Fruit fly (Drosophila melanogaster) whole organism, embryonic: ENCODE results near the gene Pnn.

Experiments used
- Asciz ChIP-seq: fragments of 200-800 bp; sonication (Bioruptor generic); optimal IDR thresholded peaks from 2 replicates; lab custom pipeline; 2017; ENCODE audit warnings: missing biosample characterization, mild to moderate bottlenecking, missing genetic modification characterization, missing genetic modification reagents
- Bgb ChIP-seq: fragments of 200-800 bp; sonication (Bioruptor generic); IDR thresholded peaks from 2 replicates; pipeline ENCODE4 v1.3.6; 2022; ENCODE audit warnings: missing biosample characterization, missing genetic modification characterization; ENCODE audit not compliant: partially characterized antibody
- Bteb2 ChIP-seq: fragments of 200-800 bp; sonication (Bioruptor generic); optimal IDR thresholded peaks from 2 replicates; lab custom pipeline; 2016; ENCODE audit warnings: missing biosample characterization, missing genetic modification characterization
- CG10543 ChIP-seq: fragments of 200-800 bp; sonication (Bioruptor generic); optimal IDR thresholded peaks from 3 replicates; lab custom pipeline; 2017; ENCODE audit warnings: missing biosample characterization, mild to moderate bottlenecking, missing genetic modification characterization, moderate library complexity
- CG10654 ChIP-seq: fragments of 200-800 bp; sonication (Bioruptor generic); optimal IDR thresholded peaks from 2 replicates; lab custom pipeline; 2016; ENCODE audit warnings: missing biosample characterization, missing genetic modification characterization
- CG12219 ChIP-seq: fragments of 200-800 bp; sonication (Bioruptor generic); optimal IDR thresholded peaks from 3 replicates; lab custom pipeline; 2018; ENCODE audit warnings: missing biosample characterization, mild to moderate bottlenecking, missing genetic modification characterization
- CG12391 ChIP-seq: fragments of 200-800 bp; sonication (Bioruptor generic); optimal IDR thresholded peaks from 3 replicates; lab custom pipeline; 2018; ENCODE audit warnings: missing biosample characterization, mild to moderate bottlenecking, missing genetic modification characterization, moderate library complexity
- CG12769 ChIP-seq: fragments of 200-800 bp; sonication (Bioruptor generic); optimal IDR thresholded peaks from 2 replicates; lab custom pipeline; 2019; ENCODE audit warnings: missing biosample characterization, mild to moderate bottlenecking, missing genetic modification characterization, moderate library complexity
- CG1603 ChIP-seq: fragments of 200-800 bp; sonication (Bioruptor generic); optimal IDR thresholded peaks from 2 replicates; lab custom pipeline; 2019; ENCODE audit warnings: missing biosample characterization, mild to moderate bottlenecking, missing genetic modification characterization, moderate library complexity
- CG18476 ChIP-seq: fragments of 200-800 bp; sonication (Bioruptor generic); optimal IDR thresholded peaks from 2 replicates; lab custom pipeline; 2016; ENCODE audit warnings: missing biosample characterization, mild to moderate bottlenecking, missing genetic modification characterization
- CG18599 ChIP-seq: fragments of 200-800 bp; sonication (Bioruptor generic); optimal IDR thresholded peaks from 3 replicates; lab custom pipeline; 2017; ENCODE audit warnings: missing biosample characterization, missing genetic modification characterization, mild to moderate bottlenecking, moderate library complexity, missing genetic modification reagents
- CG30020 ChIP-seq: fragments of 200-800 bp; optimal IDR thresholded peaks from 2 replicates; lab custom pipeline; 2019; ENCODE audit warnings: missing biosample characterization, mild to moderate bottlenecking, missing genetic modification characterization, moderate library complexity
- CG3065 ChIP-seq: fragments of 200-800 bp; sonication (Bioruptor generic); optimal IDR thresholded peaks from 2 replicates; lab custom pipeline; 2016; ENCODE audit warnings: missing biosample characterization, missing genetic modification characterization
- CG3163 ChIP-seq: fragments of 200-800 bp; sonication (Bioruptor generic); optimal IDR thresholded peaks from 3 replicates; lab custom pipeline; 2016; ENCODE audit warnings: missing biosample characterization, missing genetic modification characterization
- CG5180 ChIP-seq: fragments of 200-800 bp; sonication (Bioruptor generic); optimal IDR thresholded peaks from 3 replicates; lab custom pipeline; 2017; ENCODE audit warnings: missing biosample characterization, missing genetic modification characterization, mild to moderate bottlenecking, moderate library complexity, missing genetic modification reagents
- CG6175 ChIP-seq: fragments of 200-800 bp; sonication (Bioruptor generic); IDR thresholded peaks from 3 replicates; pipeline ENCODE4 v1.3.6; 2022; ENCODE audit warnings: missing biosample characterization, missing genetic modification characterization
- CG6765 ChIP-seq: fragments of 200-800 bp; sonication (Bioruptor generic); optimal IDR thresholded peaks from 3 replicates; lab custom pipeline; 2017; ENCODE audit warnings: missing biosample characterization, mild to moderate bottlenecking, missing genetic modification characterization
- CG7745 ChIP-seq: fragments of 200-800 bp; sonication (Bioruptor generic); optimal IDR thresholded peaks from 2 replicates; lab custom pipeline; 2018; ENCODE audit warnings: missing biosample characterization, mild to moderate bottlenecking, missing genetic modification characterization, moderate library complexity
- CG8388 ChIP-seq: fragments of 200-800 bp; sonication (Bioruptor generic); optimal IDR thresholded peaks from 2 replicates; lab custom pipeline; 2019; ENCODE audit warnings: missing biosample characterization, mild to moderate bottlenecking, missing genetic modification characterization, moderate library complexity
- CG9215 ChIP-seq: fragments of 200-800 bp; sonication (Bioruptor generic); IDR thresholded peaks from 2 replicates; pipeline ENCODE4 v1.3.6; 2022; ENCODE audit warnings: missing biosample characterization, missing genetic modification characterization
- CG9932 ChIP-seq: fragments of 200-800 bp; sonication (Bioruptor generic); IDR thresholded peaks from 2 replicates; pipeline ENCODE4 v1.3.6; 2022; ENCODE audit warnings: missing biosample characterization, missing genetic modification characterization
- Dip3 ChIP-seq: fragments of 200-800 bp; sonication (Bioruptor generic); optimal IDR thresholded peaks from 3 replicates; lab custom pipeline; 2016; ENCODE audit warnings: missing biosample characterization, missing genetic modification characterization
- Doc2 ChIP-seq: fragments of 200-800 bp; sonication (Bioruptor generic); IDR thresholded peaks from 2 replicates; pipeline ENCODE4 v1.3.6; 2022; ENCODE audit warnings: missing biosample characterization, missing genetic modification characterization
- E2f1 ChIP-seq: fragments of 200-800 bp; sonication (Bioruptor generic); IDR thresholded peaks from 2 replicates; pipeline ENCODE4 v1.3.6; 2022; ENCODE audit warnings: missing biosample characterization, missing genetic modification characterization
- Ets65A ChIP-seq: fragments of 200-800 bp; sonication (Bioruptor generic); peaks from one replicate; lab custom pipeline; 2016; ENCODE audit warnings: missing biosample characterization, missing genetic modification characterization
- HLH3B ChIP-seq: fragments of 200-800 bp; sonication (Bioruptor generic); IDR thresholded peaks from 2 replicates; pipeline ENCODE4 v1.3.6; 2022; ENCODE audit warnings: missing biosample characterization, missing genetic modification characterization
- Lhr ChIP-seq: fragments of 200-800 bp; sonication (Bioruptor generic); optimal IDR thresholded peaks from 3 replicates; lab custom pipeline; 2017; ENCODE audit warnings: mild to moderate bottlenecking, missing biosample characterization, missing genetic modification reagents, missing genetic modification characterization
- Lpt ChIP-seq: fragments of >200 bp; optimal IDR thresholded peaks from 2 replicates; lab custom pipeline; 2018; ENCODE audit warnings: missing biosample characterization, missing genetic modification characterization
- Max ChIP-seq: fragments of 200-800 bp; sonication (Bioruptor generic); optimal IDR thresholded peaks from 2 replicates; lab custom pipeline; 2016; ENCODE audit warnings: missing biosample characterization, mild to moderate bottlenecking, missing genetic modification characterization
- Pdp1 ChIP-seq, 2 experiments: fragments of 200-800 bp; sonication (Bioruptor generic); optimal IDR thresholded peaks; 3 replicates each; lab custom pipeline; 2016; ENCODE audit warnings: missing biosample characterization in 2 of 2, missing genetic modification characterization in 2 of 2, mild to moderate bottlenecking in 1 of 2, moderate library complexity in 1 of 2
- Scr ChIP-seq: fragments of 200-800 bp; sonication (Bioruptor generic); IDR thresholded peaks from 2 replicates; pipeline ENCODE4 v1.3.6; 2022; ENCODE audit warnings: missing biosample characterization, missing genetic modification characterization; ENCODE audit not compliant: partially characterized antibody
- Xrp1 ChIP-seq: fragments of 200-800 bp; sonication (Bioruptor generic); IDR thresholded peaks from 2 replicates; pipeline ENCODE4 v1.3.6; 2022; ENCODE audit warnings: missing biosample characterization, missing genetic modification characterization
- bab2 ChIP-seq: fragments of 200-800 bp; sonication (Bioruptor generic); optimal IDR thresholded peaks from 2 replicates; lab custom pipeline; 2016; ENCODE audit warnings: missing biosample characterization, missing genetic modification characterization
- bowl ChIP-seq: fragments of 200-800 bp; sonication (Bioruptor generic); IDR thresholded peaks from 2 replicates; pipeline ENCODE4 v1.3.6; 2022; ENCODE audit warnings: missing biosample characterization, missing genetic modification characterization
- chn ChIP-seq: fragments of 200-800 bp; sonication (Bioruptor generic); optimal IDR thresholded peaks from 2 replicates; lab custom pipeline; 2016; ENCODE audit warnings: missing biosample characterization, missing genetic modification characterization
- ci ChIP-seq: fragments of 200-800 bp; sonication (Bioruptor generic); IDR thresholded peaks from 3 replicates; pipeline ENCODE4 v1.3.6; 2022; ENCODE audit warnings: missing biosample characterization, missing genetic modification characterization
- ems ChIP-seq: fragments of 200-800 bp; sonication (Bioruptor generic); optimal IDR thresholded peaks from 3 replicates; lab custom pipeline; 2016; ENCODE audit warnings: missing biosample characterization, missing genetic modification characterization
- en ChIP-seq: fragments of 200-800 bp; sonication (Bioruptor generic); optimal IDR thresholded peaks from 2 replicates; lab custom pipeline; 2016; ENCODE audit warnings: missing biosample characterization, missing genetic modification characterization
- jumu ChIP-seq: fragments of 200-800 bp; sonication (Bioruptor generic); optimal IDR thresholded peaks from 3 replicates; lab custom pipeline; 2016; ENCODE audit warnings: missing biosample characterization, missing genetic modification characterization
- mirr ChIP-seq: fragments of 200-800 bp; sonication (Bioruptor generic); optimal IDR thresholded peaks from 3 replicates; lab custom pipeline; 2018; ENCODE audit warnings: missing biosample characterization, mild to moderate bottlenecking, missing genetic modification characterization
- mld ChIP-seq: fragments of 200-800 bp; sonication (Bioruptor generic); IDR thresholded peaks from 3 replicates; pipeline ENCODE4 v1.3.6; 2022; ENCODE audit warnings: missing biosample characterization, missing genetic modification characterization; ENCODE audit not compliant: partially characterized antibody
- odd ChIP-seq: fragments of 200-800 bp; sonication (Bioruptor generic); optimal IDR thresholded peaks from 2 replicates; lab custom pipeline; 2017; ENCODE audit warnings: missing biosample characterization, mild to moderate bottlenecking, missing genetic modification characterization
- org-1 ChIP-seq: fragments of 200-800 bp; sonication (Bioruptor generic); optimal IDR thresholded peaks from 2 replicates; lab custom pipeline; 2017; ENCODE audit warnings: missing biosample characterization, missing genetic modification characterization
- pan ChIP-seq, 4 experiments: fragments of >200 bp in 3 of 4; fragments of 200-800 bp in 1 of 4; sonication (Bioruptor generic) in 1 of 4; optimal IDR thresholded peaks in 3 of 4; IDR thresholded peaks in 1 of 4; 2 replicates each; pipeline versions ENCODE4 v1.3.6 to Lab custom; 2017 to 2022; ENCODE audit warnings: missing biosample characterization in 2 of 4, missing genetic modification characterization in 2 of 4, mixed read lengths in 1 of 4
- schlank ChIP-seq: fragments of 200-800 bp; sonication (Bioruptor generic); optimal IDR thresholded peaks from 2 replicates; lab custom pipeline; 2018; ENCODE audit warnings: missing biosample characterization, mild to moderate bottlenecking, missing genetic modification characterization
- sd ChIP-seq: fragments of 200-800 bp; sonication (Bioruptor generic); optimal IDR thresholded peaks from 3 replicates; lab custom pipeline; 2018; ENCODE audit warnings: missing biosample characterization, mild to moderate bottlenecking, missing genetic modification characterization, moderate library complexity
- sob ChIP-seq: fragments of 200-800 bp; sonication (Bioruptor generic); IDR thresholded peaks from 2 replicates; pipeline ENCODE4 v1.3.6; 2022; ENCODE audit warnings: missing biosample characterization, missing genetic modification characterization
- vnd ChIP-seq: fragments of 200-800 bp; sonication (Bioruptor generic); IDR thresholded peaks from 3 replicates; pipeline ENCODE4 v1.3.6; 2022; ENCODE audit warnings: missing biosample characterization, missing genetic modification characterization; ENCODE audit not compliant: partially characterized antibody

Gene Pnn

dm6 chr3R:9777941-9778360, 37.3 kb downstream of the Pnn start, which contains the start of gene RpS29 (continued):
- peak; percentile 29 for TF ChIP-seq CG3065 (GFP tag; lab: Kevin White, UChicago)
- peak; percentile 84 for TF ChIP-seq CG6175 (GFP tag; lab: Robert Waterston, UW)
- peak; percentile 84 for TF ChIP-seq ems (GFP tag; lab: Kevin White, UChicago)
- TF ChIP-seq mld = peak; percentile 81
- TF ChIP-seq Bgb (GFP tag; lab: Robert Waterston, UW) = peak; percentile 98

dm6 chr3R:9779764-9780163, 39.1 kb downstream of the Pnn start, which contains the start of gene CG12947:
Gene CG12947, plus strand, starts transcription at chr3R:9780064.
- TF ChIP-seq CG10543 (GFP tag; lab: Kevin White, UChicago) = no peak
- TF ChIP-seq Bteb2 (GFP tag; lab: Kevin White, UChicago) = no peak
- no peak for TF ChIP-seq Asciz (GFP tag; lab: Kevin White, UChicago)
- TF ChIP-seq CG30020 (tag; lab: Kevin White, UChicago) = no peak
- TF ChIP-seq chn (GFP tag; lab: Kevin White, UChicago) = no peak
- TF ChIP-seq sob (GFP tag; lab: Robert Waterston, UW) = no peak
- TF ChIP-seq Lhr (GFP tag; lab: Kevin White, UChicago) = no peak
- no peak for TF ChIP-seq CG8388 (GFP tag; lab: Kevin White, UChicago)
- no peak for TF ChIP-seq CG18599 (GFP tag; lab: Kevin White, UChicago)
- no peak for TF ChIP-seq CG9215 (GFP tag; lab: Robert Waterston, UW)
- no peak for TF ChIP-seq Lpt (GFP tag; lab: Kevin White, UChicago)
- TF ChIP-seq CG7745 (tag; lab: Kevin White, UChicago) = no peak
- TF ChIP-seq bab2 (GFP tag; lab: Kevin White, UChicago) = no peak
- no peak for TF ChIP-seq CG5180
- TF ChIP-seq Ets65A (GFP tag; lab: Kevin White, UChicago) = no peak
- TF ChIP-seq E2f1 = no peak
- TF ChIP-seq Xrp1 (GFP tag; lab: Robert Waterston, UW) = no peak
- no peak for TF ChIP-seq CG12769 (tag; lab: Kevin White, UChicago)
- no peak for TF ChIP-seq ci (GFP tag; lab: Robert Waterston, UW)
- no peak for TF ChIP-seq pan (optimal IDR thresholded peaks at IDR 0.05; lab: Kevin White, UChicago)
- TF ChIP-seq pan (GFP tag; optimal IDR thresholded peaks at IDR 0.05 in 1 of 2, IDR thresholded peaks at IDR 0.05 in 1 of 2) = no peak
- no peak for TF ChIP-seq odd (GFP tag; lab: Kevin White, UChicago)
- TF ChIP-seq sd (tag; lab: Kevin White, UChicago) = no peak
- no peak for TF ChIP-seq org-1 (GFP tag; lab: Kevin White, UChicago)
- no peak for TF ChIP-seq CG6765
- no peak for TF ChIP-seq vnd (GFP tag; lab: Robert Waterston, UW)
- TF ChIP-seq Pdp1 (GFP tag; optimal IDR thresholded peaks at IDR 0.05; lab: Kevin White, UChicago) = no peak
- no peak for TF ChIP-seq en (GFP tag; lab: Kevin White, UChicago)
- TF ChIP-seq CG3163 (GFP tag; lab: Kevin White, UChicago) = peak; percentile 26
- TF ChIP-seq CG10654 = no peak
- TF ChIP-seq Max (GFP tag; lab: Kevin White, UChicago) = no peak
- no peak for TF ChIP-seq CG1603 (tag; lab: Kevin White, UChicago)
- TF ChIP-seq Doc2 (GFP tag; lab: Robert Waterston, UW) = no peak
- 0 out of 2 replicates have a peak, but pooled peaks have one; percentile 11 for TF ChIP-seq CG9932
- TF ChIP-seq Dip3 = no peak
- no peak for TF ChIP-seq CG12219
- TF ChIP-seq mirr (GFP tag; lab: Kevin White, UChicago) = no peak
- no peak for TF ChIP-seq CG12391 (tag; lab: Kevin White, UChicago)
- no peak for TF ChIP-seq schlank (tag; lab: Kevin White, UChicago)
- peak; percentile 11; the same call in 1 of the 2 replicates for TF ChIP-seq Scr
- TF ChIP-seq bowl (GFP tag; lab: Robert Waterston, UW) = no peak
- no peak for TF ChIP-seq HLH3B (GFP tag; lab: Robert Waterston, UW)
- no peak for TF ChIP-seq CG18476 (GFP tag; lab: Kevin White, UChicago)
- 0 out of 3 replicates have a peak, but pooled peaks have one; percentile 45 for TF ChIP-seq CG6175 (GFP tag; lab: Robert Waterston, UW)
- TF ChIP-seq jumu (GFP tag; lab: Kevin White, UChicago) = no peak
